Worm (Caenorhabditis elegans): ENCODE results near the gene C44C10.3.

DNA sequence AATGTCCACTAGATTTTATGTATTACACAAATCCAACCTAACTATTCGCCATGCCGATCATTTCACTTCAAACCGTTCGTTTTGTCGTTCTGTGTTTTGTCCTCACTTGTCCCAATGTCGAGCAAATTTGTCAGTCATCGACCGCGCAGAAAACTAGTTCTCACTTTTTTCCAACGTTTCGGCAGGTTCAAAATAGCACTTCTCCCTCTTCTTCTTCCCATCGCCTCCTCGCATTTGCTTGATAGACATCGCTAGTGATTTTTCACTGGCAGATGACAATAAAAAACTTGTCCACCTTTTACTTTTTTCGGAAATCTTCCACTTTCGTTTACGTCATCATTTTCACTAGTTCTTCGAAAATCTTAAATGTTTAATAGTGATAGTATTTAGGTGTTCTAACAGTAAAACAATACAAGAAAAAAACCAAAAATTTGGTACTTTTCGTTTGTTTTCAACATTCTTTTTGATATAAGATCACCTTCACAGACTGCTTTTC is 36.8 kb upstream of the C44C10.3 start:
- TF ChIP-seq unc-39 (tag; optimal IDR thresholded peaks at IDR 0.05) (no peak), ces-1 (GFP tag; optimal IDR thresholded peaks at IDR 0.05) (no peak), ceh-39 (tag; optimal IDR thresholded peaks at IDR 0.05) (no peak), lsy-2 (tag; optimal IDR thresholded peaks at IDR 0.05) (no peak), snpc-4 (tag; optimal IDR thresholded peaks at IDR 0.05) (no peak), nhr-28 (tag; optimal IDR thresholded peaks at IDR 0.05) (no peak), blmp-1 (tag; optimal IDR thresholded peaks at IDR 0.05) (no peak), tbx-8 (GFP tag; optimal IDR thresholded peaks at IDR 0.05) (no peak), elt-3 (tag; optimal IDR thresholded peaks at IDR 0.05) (no peak)
